Worm (Caenorhabditis elegans) whole organism, late embryonic: ENCODE results near the gene C27D6.1.

ENCODE experiments used
- ceh-2 ChIP-seq: sonication (generic microtip); optimal IDR thresholded peaks from 2 replicates; lab custom pipeline; 2016; ENCODE audit warnings: missing genotype, missing genetic modification characterization, missing compliant biosample characterization
- ceh-48 ChIP-seq: sonication (generic microtip); optimal IDR thresholded peaks from 2 replicates; lab custom pipeline; 2016; ENCODE audit warnings: missing genetic modification characterization, inconsistent platforms, missing compliant biosample characterization

ce11 chrII:5195504-5195903 lies 23.0 kb downstream of the C27D6.1 start, which contains the start of gene C34F11.5:
- TF ChIP-seq ceh-48 (tag; lab: Kevin White, UChicago) (no peak), ceh-2 (tag; lab: Kevin White, UChicago) (no peak)
